Worm (Caenorhabditis elegans) whole organism, L1 larva: ENCODE measurements around the gene C49F5.8.
A peak's percentile ranks its signal among the peaks of the same experiment; 100 is the strongest.

Experiments used
- C04F5.9 ChIP-seq: sonication (generic microtip); optimal IDR thresholded peaks from 2 replicates; lab custom pipeline; 2016; ENCODE audit warnings: missing genetic modification characterization, missing compliant biosample characterization
- C16A3.4 ChIP-seq: fragments of 150-350 bp; optimal IDR thresholded peaks from 2 replicates; lab custom pipeline; 2014; ENCODE audit warnings: missing biosample characterization, missing genetic modification characterization
- C34B4.2 ChIP-seq: sonication (generic microtip); optimal IDR thresholded peaks from 2 replicates; lab custom pipeline; 2017; ENCODE audit warnings: mild to moderate bottlenecking, missing genetic modification characterization, missing compliant biosample characterization
- F16B12.6 ChIP-seq: fragments of 150-350 bp; optimal IDR thresholded peaks from 2 replicates; lab custom pipeline; 2014; ENCODE audit warnings: missing biosample characterization, missing genetic modification characterization
- aha-1 ChIP-seq: fragments of 150-350 bp; optimal IDR thresholded peaks from 2 replicates; lab custom pipeline; 2014; ENCODE audit warnings: missing biosample characterization, missing genetic modification characterization
- alr-1 ChIP-seq: fragments of 200-800 bp; sonication (Bioruptor generic); optimal IDR thresholded peaks from 2 replicates; lab custom pipeline; 2018; ENCODE audit warnings: borderline replicate concordance, mild to moderate bottlenecking, missing genetic modification characterization, missing compliant biosample characterization
- aly-2 ChIP-seq: fragments of 150-350 bp; optimal IDR thresholded peaks from 2 replicates; lab custom pipeline; 2014; ENCODE audit warnings: missing biosample characterization, missing genetic modification characterization
- ceh-8 ChIP-seq: fragments of 200-800 bp; sonication (Bioruptor generic); optimal IDR thresholded peaks from 2 replicates; lab custom pipeline; 2018; ENCODE audit warnings: mild to moderate bottlenecking, missing genetic modification characterization, moderate library complexity, missing compliant biosample characterization
- ceh-82 ChIP-seq, 3 experiments: fragments of 150-350 bp in 1 of 3; sonication (generic microtip) in 2 of 3; optimal IDR thresholded peaks; 2 replicates each; lab custom pipeline; 2014 to 2017; ENCODE audit warnings: missing biosample characterization in 3 of 3, missing genetic modification characterization in 3 of 3
- ceh-90 ChIP-seq: sonication (generic microtip); optimal IDR thresholded peaks from 2 replicates; lab custom pipeline; 2016; ENCODE audit warnings: missing genetic modification characterization, missing compliant biosample characterization
- ces-1 ChIP-seq: fragments of 150-350 bp; optimal IDR thresholded peaks from 2 replicates; lab custom pipeline; 2014; ENCODE audit warnings: missing biosample characterization, missing genetic modification reagents, missing genetic modification characterization
- dpl-1 ChIP-seq, 3 experiments: fragments of 150-350 bp in 2 of 3; sonication (generic microtip) in 1 of 3; optimal IDR thresholded peaks; 2 replicates each; lab custom pipeline; 2014 to 2017; ENCODE audit warnings: missing biosample characterization in 3 of 3, missing genetic modification characterization in 3 of 3, missing genetic modification reagents in 3 of 3
- dsc-1 ChIP-seq: sonication (generic microtip); optimal IDR thresholded peaks from 2 replicates; lab custom pipeline; 2016; ENCODE audit warnings: mild to moderate bottlenecking, missing genetic modification characterization, missing compliant biosample characterization
- efl-3 ChIP-seq: fragments of 200-800 bp; sonication (Bioruptor generic); optimal IDR thresholded peaks from 2 replicates; lab custom pipeline; 2018; ENCODE audit warnings: mild to moderate bottlenecking, missing genetic modification characterization, missing compliant biosample characterization
- egl-27 ChIP-seq, 2 experiments: fragments of 150-350 bp in 1 of 2; sonication (generic microtip); optimal IDR thresholded peaks; 3 replicates each; lab custom pipeline; 2017 to 2018; ENCODE audit warnings: missing biosample characterization in 2 of 2, missing genetic modification characterization in 2 of 2, missing genetic modification reagents in 2 of 2
- fkh-4 ChIP-seq: sonication (generic microtip); optimal IDR thresholded peaks from 2 replicates; lab custom pipeline; 2016; ENCODE audit warnings: missing compliant biosample characterization, missing genetic modification characterization, borderline replicate concordance
- fkh-8 ChIP-seq: sonication (generic microtip); optimal IDR thresholded peaks from 2 replicates; lab custom pipeline; 2016; ENCODE audit warnings: mild to moderate bottlenecking, missing genetic modification characterization, missing compliant biosample characterization
- hlh-17 ChIP-seq: fragments of 200-800 bp; sonication (Bioruptor generic); optimal IDR thresholded peaks from 2 replicates; lab custom pipeline; 2018; ENCODE audit warnings: missing genetic modification characterization, mild to moderate bottlenecking, missing compliant biosample characterization, moderate library complexity, borderline replicate concordance
- hlh-4 ChIP-seq: sonication (generic microtip); optimal IDR thresholded peaks from 2 replicates; lab custom pipeline; 2016; ENCODE audit warnings: mild to moderate bottlenecking, missing genetic modification characterization, missing compliant biosample characterization
- lin-13 ChIP-seq: fragments of 150-350 bp; optimal IDR thresholded peaks from 2 replicates; lab custom pipeline; 2014; ENCODE audit warnings: missing biosample characterization, missing genetic modification reagents, missing genetic modification characterization
- lin-14 ChIP-seq: fragments of 200-800 bp; sonication (Bioruptor generic); optimal IDR thresholded peaks from 2 replicates; lab custom pipeline; 2018; ENCODE audit warnings: mild to moderate bottlenecking, missing genetic modification characterization, moderate library complexity, missing compliant biosample characterization
- lin-15B ChIP-seq: fragments of 150-350 bp; sonication (generic microtip); optimal IDR thresholded peaks from 3 replicates; lab custom pipeline; 2014; ENCODE audit warnings: missing biosample characterization, missing genetic modification characterization
- lin-35 ChIP-seq, 2 experiments: fragments of 150-350 bp; optimal IDR thresholded peaks; 2 replicates each; lab custom pipeline; 2014; ENCODE audit warnings: missing biosample characterization in 2 of 2, missing genetic modification characterization in 2 of 2, missing genetic modification reagents in 2 of 2
- lin-39 ChIP-seq: fragments of 150-350 bp; optimal IDR thresholded peaks from 2 replicates; lab custom pipeline; 2014; ENCODE audit warnings: missing biosample characterization, missing genetic modification reagents, missing genetic modification characterization
- lir-3 ChIP-seq: sonication (generic microtip); optimal IDR thresholded peaks from 2 replicates; lab custom pipeline; 2016; ENCODE audit warnings: mild to moderate bottlenecking, missing genetic modification characterization, moderate library complexity, missing compliant biosample characterization; ENCODE audit not compliant: poor library complexity
- mab-9 ChIP-seq: fragments of 200-800 bp; sonication (Bioruptor generic); IDR thresholded peaks from 2 replicates; pipeline ENCODE4 v1.3.6; 2022; ENCODE audit warnings: missing genetic modification reagents, missing genetic modification characterization, missing compliant biosample characterization
- mdl-1 ChIP-seq, 2 experiments: fragments of 150-350 bp; optimal IDR thresholded peaks; 2 replicates each; lab custom pipeline; 2014 to 2017; ENCODE audit warnings: missing biosample characterization in 2 of 2, missing genetic modification characterization in 2 of 2, inconsistent platforms in 1 of 2
- mef-2 ChIP-seq: fragments of 150-350 bp; optimal IDR thresholded peaks from 2 replicates; lab custom pipeline; 2014; ENCODE audit warnings: missing biosample characterization, missing genetic modification characterization
- nhr-11 ChIP-seq: fragments of 150-350 bp; optimal IDR thresholded peaks from 2 replicates; lab custom pipeline; 2014; ENCODE audit warnings: missing biosample characterization, missing genetic modification characterization
- nhr-19 ChIP-seq: fragments of 200-800 bp; sonication (Bioruptor generic); conservative IDR thresholded peaks from 2 replicates; pipeline ENCODE4 v1.3.6; 2022; ENCODE audit warnings: missing genetic modification characterization, missing compliant biosample characterization
- nhr-77 ChIP-seq: fragments of 150-350 bp; optimal IDR thresholded peaks from 2 replicates; lab custom pipeline; 2014; ENCODE audit warnings: missing biosample characterization, missing genetic modification characterization
- nhr-84 ChIP-seq: sonication (generic microtip); optimal IDR thresholded peaks from 2 replicates; lab custom pipeline; 2017; ENCODE audit warnings: missing biosample characterization, missing genetic modification characterization
- nhr-85 ChIP-seq: sonication (generic microtip); peaks from one replicate; lab custom pipeline; 2016; ENCODE audit warnings: missing genetic modification characterization, inconsistent platforms, missing compliant biosample characterization
- pax-3 ChIP-seq: fragments of 200-800 bp; sonication (Bioruptor generic); optimal IDR thresholded peaks from 2 replicates; lab custom pipeline; 2018; ENCODE audit warnings: mild to moderate bottlenecking, missing genetic modification characterization, moderate library complexity, missing compliant biosample characterization
- pqm-1 ChIP-seq: sonication (generic microtip); optimal IDR thresholded peaks from 3 replicates; lab custom pipeline; 2017; ENCODE audit warnings: missing biosample characterization, missing genetic modification characterization
- snpc-4 ChIP-seq: fragments of 150-350 bp; optimal IDR thresholded peaks from 2 replicates; lab custom pipeline; 2014; ENCODE audit warnings: missing biosample characterization, missing genetic modification characterization
- sox-4 ChIP-seq: sonication (generic microtip); optimal IDR thresholded peaks from 2 replicates; lab custom pipeline; 2016; ENCODE audit warnings: missing genetic modification characterization, missing compliant biosample characterization
- tbx-2 ChIP-seq: sonication (generic microtip); optimal IDR thresholded peaks from 2 replicates; lab custom pipeline; 2016; ENCODE audit warnings: missing genetic modification characterization, missing compliant biosample characterization
- unc-98 ChIP-seq: fragments of 200-800 bp; sonication (Bioruptor generic); IDR thresholded peaks from 2 replicates; pipeline ENCODE4 v1.3.6; 2022; ENCODE audit warnings: missing genetic modification characterization, missing compliant biosample characterization
- xbp-1 ChIP-seq: sonication (generic microtip); optimal IDR thresholded peaks from 2 replicates; lab custom pipeline; 2016; ENCODE audit warnings: missing genetic modification characterization, missing compliant biosample characterization
- ztf-11 ChIP-seq, 2 experiments: sonication (generic microtip); optimal IDR thresholded peaks; 2 replicates each; lab custom pipeline; 2016 to 2017; ENCODE audit warnings: missing genetic modification characterization in 2 of 2, missing biosample characterization in 1 of 2, missing compliant biosample characterization in 1 of 2

The C49F5.8 gene

ce11 chrX:11946788-11947463 lies 13.0 kb upstream of the C49F5.8 start, which contains the start of gene nfya-1 (continued):
- TF ChIP-seq mdl-1 (tag; optimal IDR thresholded peaks at IDR 0.05; lab: Kevin White, UChicago) = peak in 1 of 2 experiments; percentile 35
- no peak for TF ChIP-seq pqm-1 (tag; lab: Kevin White, UChicago)
- no peak for TF ChIP-seq sox-4 (tag; lab: Kevin White, UChicago)
- TF ChIP-seq pax-3 = no peak
- peak; percentile 32 for TF ChIP-seq xbp-1 (tag; lab: Kevin White, UChicago)
- TF ChIP-seq lin-13 (GFP tag; lab: Kevin White, UChicago) = no peak
- TF ChIP-seq C34B4.2 (tag; lab: Kevin White, UChicago) = no peak
- no peak for TF ChIP-seq snpc-4 (tag; lab: Kevin White, UChicago)
- TF ChIP-seq efl-3 (GFP tag; lab: Kevin White, UChicago) = no peak
- TF ChIP-seq lin-14 = peak; percentile 75
- TF ChIP-seq mab-9 (GFP tag; lab: Robert Waterston, UW) = no peak
- peak; percentile 45 to 77 for TF ChIP-seq lin-35 (GFP tag; optimal IDR thresholded peaks at IDR 0.05; lab: Kevin White, UChicago)
- TF ChIP-seq aha-1 (tag; lab: Kevin White, UChicago) = no peak
- no peak for TF ChIP-seq ztf-11 (tag; optimal IDR thresholded peaks at IDR 0.05; lab: Kevin White, UChicago)
- no peak for TF ChIP-seq hlh-4 (tag; lab: Kevin White, UChicago)
- peak in 2 of 3 experiments; percentile 9 to 31 for TF ChIP-seq dpl-1 (GFP tag; optimal IDR thresholded peaks at IDR 0.05; lab: Kevin White, UChicago)
- peak; percentile 24 for TF ChIP-seq dsc-1 (tag; lab: Kevin White, UChicago)
- no peak for TF ChIP-seq aly-2 (tag; lab: Kevin White, UChicago)
- no peak for TF ChIP-seq C04F5.9 (tag; lab: Kevin White, UChicago)
- TF ChIP-seq tbx-2 (tag; lab: Kevin White, UChicago) = peak; percentile 9
- TF ChIP-seq lir-3 (tag; lab: Kevin White, UChicago) = no peak
- TF ChIP-seq mef-2 (tag; lab: Kevin White, UChicago) = no peak
- TF ChIP-seq hlh-17 = no peak
- no peak for TF ChIP-seq fkh-8 (tag; lab: Kevin White, UChicago)
- no peak for TF ChIP-seq ces-1 (GFP tag; lab: Kevin White, UChicago)
- TF ChIP-seq lin-15B = no peak
- no peak for TF ChIP-seq egl-27 (tag; optimal IDR thresholded peaks at IDR 0.05; lab: Kevin White, UChicago)
- peak; percentile 91 for TF ChIP-seq F16B12.6 (tag; lab: Kevin White, UChicago)
- no peak for TF ChIP-seq alr-1 (tag; lab: Kevin White, UChicago)
- TF ChIP-seq unc-98 = no peak
- no peak for TF ChIP-seq lin-39 (tag; lab: Kevin White, UChicago)
- TF ChIP-seq ceh-82 (tag; optimal IDR thresholded peaks at IDR 0.05; lab: Kevin White, UChicago) = peak in 2 of 3 experiments; percentile 23 to 79
- TF ChIP-seq nhr-84 (tag; lab: Kevin White, UChicago) = no peak
- TF ChIP-seq nhr-19 (GFP tag; lab: Robert Waterston, UW) = peak; percentile 25; the same call in 1 of the 2 replicates
- no peak for TF ChIP-seq ceh-90
- peak; percentile 2 for TF ChIP-seq nhr-77 (tag; lab: Kevin White, UChicago)
- no peak for TF ChIP-seq nhr-11 (tag; lab: Kevin White, UChicago)
- TF ChIP-seq fkh-4 (tag; lab: Kevin White, UChicago) = no peak
- peak; percentile 47 for TF ChIP-seq C16A3.4 (tag; lab: Kevin White, UChicago)
- peak; percentile 5 for TF ChIP-seq ceh-8
- TF ChIP-seq nhr-85 (tag; lab: Kevin White, UChicago) = no peak
